Fruit fly (Drosophila melanogaster) S2 (cell line): Measurements from ENCODE around the gene Fibp.

Experiments
- CG8478 ChIP-seq: fragments of >200 bp; optimal IDR thresholded peaks from 2 replicates; lab custom pipeline; 2018
- CTCF ChIP-seq, 2 experiments: fragments of >200 bp; optimal IDR thresholded peaks; 2 replicates each; lab custom pipeline; 2018

Fibp gene

DNA sequence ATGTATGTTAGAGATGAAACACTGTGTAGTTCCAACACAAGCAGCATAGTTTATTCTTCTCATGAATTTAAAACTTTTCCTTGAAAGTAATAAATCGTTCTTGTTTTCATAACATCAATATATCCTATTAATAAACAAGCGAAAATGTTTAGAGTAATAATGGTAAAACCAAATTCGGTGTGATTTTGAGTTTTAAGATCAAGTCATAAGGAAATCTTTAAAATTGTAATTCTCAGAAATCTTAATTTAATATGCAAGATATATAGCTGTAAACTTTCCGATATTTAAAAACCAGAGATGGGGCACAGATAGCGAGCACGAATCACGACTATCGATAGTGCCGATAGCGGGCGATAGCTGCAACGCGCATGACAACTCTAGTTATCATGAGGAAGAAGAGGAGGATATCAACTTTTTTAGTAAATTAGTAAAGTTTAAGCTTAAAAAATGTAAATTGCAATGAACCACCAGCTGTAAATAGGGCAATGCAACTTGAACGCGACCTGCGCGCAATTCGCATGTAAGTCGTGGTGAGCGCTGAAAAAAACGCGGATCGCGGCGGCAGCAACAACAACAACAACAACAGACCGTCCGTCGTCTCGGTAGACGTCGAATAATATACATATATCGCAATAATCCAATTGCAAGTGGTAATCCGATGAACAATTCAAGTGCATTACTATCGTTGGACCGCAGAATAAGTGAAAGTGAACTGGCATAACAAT, at the start of gene Fibp, which contains the start of gene Deaf1:
Gene Fibp (minus strand): TSS at position 161 of the 725 bp plus-strand sequence.
Gene Deaf1 (plus strand): TSS at position 368 of the 725 bp plus-strand sequence.
- TF ChIP-seq CG8478, result no peak
- TF ChIP-seq CTCF (optimal IDR thresholded peaks at IDR 0.05; lab: Kevin White, UChicago), result peak in 1 of 2 experiments; percentile 9

DNA sequence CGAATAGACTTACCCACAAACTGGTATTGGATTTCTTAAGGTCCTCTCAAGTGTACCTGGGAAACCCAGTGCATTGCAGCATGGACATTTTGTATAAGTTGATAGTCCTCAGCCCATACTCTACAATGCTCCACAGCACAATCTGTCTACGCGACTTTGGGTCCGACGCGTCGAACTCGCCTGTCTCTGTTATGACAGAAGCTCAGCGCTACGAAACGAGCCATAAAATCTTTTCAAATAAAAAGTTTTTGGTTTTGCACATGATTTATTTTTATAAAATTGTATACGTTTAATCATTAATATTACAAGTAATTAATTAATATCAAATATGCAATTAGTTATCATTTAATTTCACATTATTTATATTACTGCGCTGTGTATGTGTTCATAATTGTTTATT, 49.5 kb upstream of the Fibp start:
- TF ChIP-seq CTCF (optimal IDR thresholded peaks at IDR 0.05; lab: Kevin White, UChicago) (no peak), CG8478 (no peak)

dm6 chr3L:19861215-19861614, 43.4 kb upstream of the Fibp start:
- TF ChIP-seq CG8478 (no peak), CTCF (optimal IDR thresholded peaks at IDR 0.05; lab: Kevin White, UChicago) (no peak)

- TF ChIP-seq CG8478 (no peak), CTCF (optimal IDR thresholded peaks at IDR 0.05; lab: Kevin White, UChicago) (no peak)
These were observed 40.2 kb upstream of the Fibp start for dm6 chr3L:19857923-19858490.

DNA sequence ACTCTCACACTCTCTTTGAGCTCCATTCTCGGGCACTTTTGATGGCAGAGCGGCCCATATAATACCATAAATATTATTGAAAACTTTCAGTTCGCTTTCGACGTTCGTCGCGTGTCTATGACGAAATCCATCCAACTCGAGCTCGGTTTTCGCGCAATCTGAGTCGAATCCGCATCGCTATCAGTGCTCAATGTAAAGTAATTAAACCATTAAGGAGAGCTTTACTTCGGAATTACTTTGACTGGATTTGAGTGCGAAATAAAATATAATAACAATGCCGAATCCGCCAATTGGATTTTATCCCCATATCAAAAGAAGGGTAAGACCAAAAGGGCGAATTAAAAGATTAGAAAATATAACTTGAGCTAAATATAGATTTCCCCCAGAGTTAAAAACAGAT, 30.3 kb upstream of the Fibp start:
- TF ChIP-seq CG8478 (no peak), CTCF (optimal IDR thresholded peaks at IDR 0.05; lab: Kevin White, UChicago) (no peak)

- TF ChIP-seq CG8478 (no peak), CTCF (optimal IDR thresholded peaks at IDR 0.05; lab: Kevin White, UChicago) (no peak)
These were observed 29.2 kb upstream of the Fibp start for dm6 chr3L:19846960-19847359.

DNA sequence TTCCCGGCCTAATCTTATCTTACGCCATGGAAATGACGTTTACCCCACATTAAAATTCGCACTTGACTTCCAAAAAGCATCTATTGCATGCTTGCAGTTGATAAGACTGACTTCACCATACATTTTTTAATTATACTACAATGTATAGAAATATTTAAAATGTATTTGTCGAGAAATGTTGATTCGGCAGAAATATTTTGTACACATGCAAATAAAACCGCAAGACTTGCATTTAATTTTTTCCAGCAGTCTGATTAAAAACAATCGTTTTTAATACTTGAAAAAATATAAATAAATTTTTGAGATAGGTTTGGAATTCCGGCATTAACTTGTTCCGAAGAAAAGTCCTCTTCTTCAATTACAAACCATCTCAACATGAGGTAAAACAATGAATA, 28.1 kb upstream of the Fibp start:
- TF ChIP-seq CTCF (optimal IDR thresholded peaks at IDR 0.05; lab: Kevin White, UChicago), result no peak
- no peak for TF ChIP-seq CG8478

DNA sequence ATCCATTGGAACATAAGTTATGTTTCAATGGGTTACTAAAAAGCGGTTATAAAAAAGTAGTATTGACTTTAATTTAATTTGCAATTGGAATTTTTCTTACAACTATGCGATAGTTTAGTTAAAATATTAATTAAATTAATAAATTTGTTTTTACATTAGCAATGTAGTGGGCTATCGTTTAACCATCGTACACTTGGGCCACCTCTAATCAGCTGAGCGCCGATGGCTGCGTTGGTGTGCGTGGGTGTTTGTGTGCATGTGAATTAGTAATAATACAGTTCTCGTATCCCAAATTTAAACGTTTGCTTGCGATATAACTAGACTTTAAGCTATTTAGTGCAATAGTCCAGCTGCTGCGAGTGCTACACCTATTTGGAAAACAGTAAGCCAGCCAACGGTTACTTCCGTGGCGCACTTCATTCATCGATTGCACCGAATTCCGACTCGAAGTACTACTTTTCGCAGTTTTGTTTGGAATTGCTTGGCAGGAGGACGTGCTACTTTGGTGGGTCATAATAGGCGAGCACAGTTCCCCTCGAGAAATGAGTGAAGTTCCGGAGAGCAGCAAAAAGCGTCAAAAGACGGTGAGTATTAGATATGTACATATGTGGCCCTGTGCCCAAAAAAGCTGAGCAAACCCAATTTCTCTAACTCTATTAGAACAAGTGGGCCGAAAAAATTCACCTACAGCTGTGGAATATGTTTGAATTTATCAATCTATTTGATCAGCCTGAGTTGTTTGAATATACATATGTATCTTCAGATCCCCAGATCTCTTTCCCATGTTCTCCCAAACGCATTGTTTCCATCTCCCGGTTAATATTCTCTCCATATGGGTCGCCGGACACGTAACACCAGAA, 27.5 kb upstream of the Fibp start, which contains the start of gene Papss:
Gene Papss (plus strand): TSS at position 247 of the 860 bp plus-strand sequence.
- TF ChIP-seq CTCF (optimal IDR thresholded peaks at IDR 0.05; lab: Kevin White, UChicago), result no peak

dm6 chr3L:19844507-19844906, 26.7 kb upstream of the Fibp start:
- TF ChIP-seq CTCF (optimal IDR thresholded peaks at IDR 0.05; lab: Kevin White, UChicago) (no peak), CG8478 (no peak)

dm6 chr3L:19836375-19836937, 18.7 kb upstream of the Fibp start, which contains the start of gene kto:
kto (plus strand) TSS chr3L:19836614.
- TF ChIP-seq CG8478, result no peak
- TF ChIP-seq CTCF (optimal IDR thresholded peaks at IDR 0.05; lab: Kevin White, UChicago), result no peak

- TF ChIP-seq CG8478 (no peak), CTCF (optimal IDR thresholded peaks at IDR 0.05; lab: Kevin White, UChicago) (no peak)
These were observed 16.5 kb upstream of the Fibp start, which contains the start of the genes trc and CG32221 for dm6 chr3L:19834143-19834794. trc (minus strand) TSS chr3L:19834304. CG32221 (plus strand) TSS chr3L:19834670.

- TF ChIP-seq CG8478, result no peak
- no peak for TF ChIP-seq CTCF (optimal IDR thresholded peaks at IDR 0.05; lab: Kevin White, UChicago)
These were observed 15.5 kb upstream of the Fibp start for dm6 chr3L:19833227-19833626.

- TF ChIP-seq CTCF (optimal IDR thresholded peaks at IDR 0.05; lab: Kevin White, UChicago) (no peak), CG8478 (no peak)
These were observed 934 bp upstream of the Fibp start for dm6 chr3L:19818701-19819100.

- no peak for TF ChIP-seq CTCF (optimal IDR thresholded peaks at IDR 0.05; lab: Kevin White, UChicago)
- TF ChIP-seq CG8478, result no peak
These were observed 2.2 kb downstream of the Fibp start, which contains the start of gene cyc for dm6 chr3L:19815472-19816150. cyc (minus strand) TSS chr3L:19815938.
